Worm (Caenorhabditis elegans) whole organism, early embryonic: Measurements from ENCODE around the gene gpx-2.
A peak's percentile ranks its signal among the peaks of the same experiment; 100 is the strongest.

Experiments used
- B0310.2 ChIP-seq: sonication (generic microtip); optimal IDR thresholded peaks from 2 replicates; lab custom pipeline; 2016; ENCODE audit warnings: mild to moderate bottlenecking, missing genetic modification characterization, missing compliant biosample characterization
- F13C5.2 ChIP-seq: sonication (generic microtip); optimal IDR thresholded peaks from 2 replicates; lab custom pipeline; 2017; ENCODE audit warnings: mild to moderate bottlenecking, missing genetic modification characterization, inconsistent platforms, missing compliant biosample characterization
- aly-1 ChIP-seq: sonication (generic microtip); optimal IDR thresholded peaks from 2 replicates; lab custom pipeline; 2016; ENCODE audit warnings: missing genetic modification characterization, missing compliant biosample characterization
- ama-1 ChIP-seq: fragments of 150-350 bp; optimal IDR thresholded peaks from 2 replicates; lab custom pipeline; 2014
- ceh-13 ChIP-seq: fragments of 200-800 bp; sonication (Bioruptor generic); optimal IDR thresholded peaks from 2 replicates; lab custom pipeline; 2018; ENCODE audit warnings: mild to moderate bottlenecking, missing genetic modification characterization, missing compliant biosample characterization
- ceh-36 ChIP-seq: sonication (generic microtip); optimal IDR thresholded peaks from 2 replicates; lab custom pipeline; 2016; ENCODE audit warnings: missing genetic modification characterization, inconsistent platforms, missing compliant biosample characterization
- ets-7 ChIP-seq: sonication (generic microtip); optimal IDR thresholded peaks from 2 replicates; lab custom pipeline; 2016; ENCODE audit warnings: missing genotype, missing genetic modification characterization, missing compliant biosample characterization
- flt-1 ChIP-seq: fragments of 200-800 bp; sonication (Bioruptor generic); IDR thresholded peaks from 2 replicates; pipeline ENCODE4 v1.3.6; 2022; ENCODE audit warnings: missing genetic modification characterization, missing compliant biosample characterization
- hmbx-1 ChIP-seq: sonication (generic microtip); optimal IDR thresholded peaks from 2 replicates; lab custom pipeline; 2016; ENCODE audit warnings: mild to moderate bottlenecking, missing genetic modification characterization, missing compliant biosample characterization
- hmg-4 ChIP-seq: fragments of 200-800 bp; sonication (Bioruptor generic); optimal IDR thresholded peaks from 2 replicates; lab custom pipeline; 2018; ENCODE audit warnings: mild to moderate bottlenecking, missing genetic modification characterization, missing compliant biosample characterization
- hnd-1 ChIP-seq: sonication (generic microtip); optimal IDR thresholded peaks from 2 replicates; lab custom pipeline; 2016; ENCODE audit warnings: missing genetic modification characterization, missing compliant biosample characterization
- pes-1 ChIP-seq: fragments of 200-800 bp; sonication (Bioruptor generic); IDR thresholded peaks from 2 replicates; pipeline ENCODE4 v1.3.6; 2022; ENCODE audit warnings: missing genetic modification reagents, missing genetic modification characterization, missing compliant biosample characterization
- scrt-1 ChIP-seq: fragments of 200-800 bp; sonication (Bioruptor generic); IDR thresholded peaks from 2 replicates; pipeline ENCODE4 v1.3.6; 2022; ENCODE audit warnings: missing genetic modification characterization, missing compliant biosample characterization
- sea-1 ChIP-seq: fragments of 200-800 bp; sonication (Bioruptor generic); conservative IDR thresholded peaks from 2 replicates; pipeline ENCODE4 v1.3.6; 2022; ENCODE audit warnings: missing genetic modification characterization, missing compliant biosample characterization
- tbx-11 ChIP-seq: fragments of 200-800 bp; sonication (Bioruptor generic); IDR thresholded peaks from 2 replicates; pipeline ENCODE4 v1.3.6; 2022; ENCODE audit warnings: missing genetic modification characterization, missing compliant biosample characterization
- tbx-37 ChIP-seq: fragments of 200-800 bp; sonication (Bioruptor generic); conservative IDR thresholded peaks from 2 replicates; pipeline ENCODE4 v1.3.6; 2022; ENCODE audit warnings: missing genetic modification reagents, missing genetic modification characterization, missing compliant biosample characterization
- tra-4 ChIP-seq: sonication (generic microtip); optimal IDR thresholded peaks from 2 replicates; lab custom pipeline; 2017; ENCODE audit warnings: missing genetic modification characterization, missing compliant biosample characterization

Gene gpx-2

DNA sequence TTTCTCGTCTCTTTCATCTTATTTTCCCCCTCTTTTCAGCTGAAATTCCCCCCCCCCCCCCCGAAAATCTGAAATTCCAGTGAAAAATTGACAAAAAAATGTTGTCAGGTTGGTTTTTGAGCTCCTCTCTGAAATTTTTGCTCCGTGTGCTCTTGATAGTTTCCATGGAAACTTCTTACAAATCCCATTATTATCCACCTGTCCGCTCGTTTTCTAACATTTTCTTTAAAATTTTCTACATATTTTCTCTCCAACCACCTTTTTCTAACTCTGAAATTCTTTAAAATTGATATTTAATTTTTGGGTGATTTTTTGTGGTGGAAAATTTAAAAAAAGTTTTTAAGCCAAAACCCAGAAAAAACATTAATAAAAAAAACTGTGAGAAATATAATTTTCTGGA lies at the start of gene gpx-2:
gpx-2 (plus strand) TSS at position 99 of the 400 bp plus-strand sequence.
- TF ChIP-seq scrt-1 (GFP tag; lab: Robert Waterston, UW) = no peak
- TF ChIP-seq flt-1 (GFP tag; lab: Robert Waterston, UW) = no peak
- TF ChIP-seq tra-4 (tag; lab: Kevin White, UChicago) = no peak
- no peak for TF ChIP-seq tbx-37 (GFP tag; lab: Robert Waterston, UW)
- no peak for TF ChIP-seq ets-7 (tag; lab: Kevin White, UChicago)
- TF ChIP-seq hmg-4 (GFP tag; lab: Kevin White, UChicago) = no peak
- no peak for TF ChIP-seq hnd-1 (tag; lab: Kevin White, UChicago)
- no peak for TF ChIP-seq ama-1

DNA sequence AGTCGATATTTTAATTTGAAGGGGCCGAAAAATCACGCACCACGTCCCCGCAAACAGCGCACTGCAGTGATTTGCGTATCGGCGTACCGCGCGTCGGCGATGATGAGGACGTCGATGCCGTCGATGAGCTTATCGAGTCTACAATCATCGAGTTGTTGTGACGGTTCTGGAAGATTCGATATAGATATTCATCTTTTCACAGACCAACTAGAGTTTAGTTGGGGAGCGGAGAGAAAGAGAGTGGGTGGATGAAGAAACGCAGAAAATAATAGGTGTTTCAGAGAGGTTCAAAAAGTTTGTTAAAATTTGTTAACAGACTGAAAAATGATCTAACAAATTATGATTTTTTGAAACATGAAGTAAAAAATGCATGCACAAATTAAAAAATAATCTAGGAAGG lies 48.2 kb upstream of the gpx-2 start, which contains the start of gene nhr-61:
nhr-61 (minus strand) TSS at position 168 of the 400 bp plus-strand sequence.
- TF ChIP-seq tbx-11 (no peak), sea-1 (GFP tag; lab: Robert Waterston, UW) (no peak), hnd-1 (tag; lab: Kevin White, UChicago) (no peak), hmg-4 (GFP tag; lab: Kevin White, UChicago) (no peak), pes-1 (GFP tag; lab: Robert Waterston, UW) (no peak), tbx-37 (GFP tag; lab: Robert Waterston, UW) (no peak), aly-1 (tag; lab: Kevin White, UChicago) (no peak), flt-1 (GFP tag; lab: Robert Waterston, UW) (no peak), B0310.2 (tag; lab: Kevin White, UChicago) (no peak), tra-4 (tag; lab: Kevin White, UChicago) (no peak), ets-7 (tag; lab: Kevin White, UChicago) (no peak), ceh-13 (no peak), F13C5.2 (no peak), ceh-36 (tag; lab: Kevin White, UChicago) (no peak)

DNA sequence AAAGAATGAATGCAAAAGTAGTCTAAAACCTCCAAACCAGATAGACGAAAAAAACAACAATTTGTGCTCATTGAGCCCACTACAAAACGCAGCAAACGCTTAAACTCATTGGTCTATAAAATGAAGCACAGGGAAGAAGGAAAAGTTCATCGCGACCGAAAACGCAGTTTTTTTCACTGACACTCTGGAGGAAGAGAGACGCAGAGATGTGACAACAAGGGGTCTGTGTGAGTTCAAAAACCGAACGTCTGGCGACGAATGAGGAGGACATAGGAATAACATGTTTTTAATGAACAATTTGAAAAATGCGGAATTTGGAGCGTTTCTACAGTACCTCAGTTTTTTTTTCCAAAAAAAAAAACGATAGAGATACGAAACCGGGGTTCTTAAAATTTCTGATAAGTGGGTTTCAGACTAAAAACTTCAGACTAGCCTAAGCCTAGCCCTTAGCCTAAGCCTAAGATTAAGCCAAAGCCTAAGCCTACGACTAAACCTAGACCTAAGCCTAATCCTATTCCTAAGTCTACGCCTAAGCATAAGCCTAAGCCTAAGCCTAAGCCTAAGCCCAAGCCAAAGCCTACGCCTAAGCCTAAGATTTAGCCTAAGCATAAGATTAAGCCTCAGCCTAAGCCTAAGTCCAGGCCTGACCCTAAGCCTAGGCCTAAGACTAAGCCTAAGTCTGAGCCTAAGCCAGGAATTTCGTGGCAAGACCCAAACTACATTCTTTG lies 47.1 kb upstream of the gpx-2 start:
- TF ChIP-seq ets-7 (tag; lab: Kevin White, UChicago) (no peak), ceh-36 (tag; lab: Kevin White, UChicago) (peak; percentile 87)

DNA sequence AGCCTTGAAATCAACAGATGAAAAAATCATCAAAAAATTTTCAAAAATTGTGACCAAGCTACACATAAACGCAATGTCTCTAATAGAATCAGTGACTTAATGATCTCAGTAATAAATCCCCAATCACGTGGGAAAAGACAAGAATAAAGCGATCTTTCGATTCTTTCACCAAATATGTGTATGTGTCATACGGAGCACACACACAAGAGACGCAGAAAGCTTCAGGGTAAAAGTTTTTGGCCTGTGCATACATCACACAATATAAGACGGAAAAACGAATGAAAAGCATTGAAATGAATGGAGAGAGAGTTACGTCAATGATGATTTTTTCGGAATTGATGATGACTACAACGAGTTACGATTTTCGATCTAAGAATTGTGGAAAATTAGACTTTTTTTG lies 46.1 kb upstream of the gpx-2 start:
- TF ChIP-seq hnd-1 (tag; lab: Kevin White, UChicago) = no peak

DNA sequence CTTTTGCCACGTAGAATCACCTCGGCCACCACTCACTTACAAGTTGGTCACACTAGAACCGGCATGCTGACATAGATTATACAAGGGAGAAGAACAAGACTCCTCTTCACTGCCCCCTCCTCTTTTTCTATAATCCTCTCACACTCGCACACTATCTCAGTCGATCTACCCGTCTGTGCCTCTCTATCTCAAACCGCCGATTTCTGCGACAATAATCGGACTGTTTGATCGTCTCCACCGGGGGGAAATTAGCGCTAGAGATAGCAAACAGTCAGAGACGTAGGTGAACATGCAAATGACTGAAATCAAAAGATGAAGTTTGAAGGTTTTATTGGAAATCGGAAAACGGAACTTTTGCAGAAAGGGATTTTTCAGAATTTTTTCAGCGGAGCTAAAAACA lies 44.1 kb upstream of the gpx-2 start:
- TF ChIP-seq aly-1 (tag; lab: Kevin White, UChicago) = no peak
- no peak for TF ChIP-seq pes-1 (GFP tag; lab: Robert Waterston, UW)
- TF ChIP-seq ceh-36 (tag; lab: Kevin White, UChicago) = no peak
- no peak for TF ChIP-seq flt-1 (GFP tag; lab: Robert Waterston, UW)
- no peak for TF ChIP-seq F13C5.2
- no peak for TF ChIP-seq tbx-11
- no peak for TF ChIP-seq tbx-37 (GFP tag; lab: Robert Waterston, UW)
- TF ChIP-seq scrt-1 (GFP tag; lab: Robert Waterston, UW) = no peak
- TF ChIP-seq ets-7 (tag; lab: Kevin White, UChicago) = no peak
- TF ChIP-seq hmg-4 (GFP tag; lab: Kevin White, UChicago) = no peak
- TF ChIP-seq B0310.2 (tag; lab: Kevin White, UChicago) = no peak
- no peak for TF ChIP-seq ama-1
- TF ChIP-seq sea-1 (GFP tag; lab: Robert Waterston, UW) = no peak
- no peak for TF ChIP-seq tra-4 (tag; lab: Kevin White, UChicago)
- TF ChIP-seq hnd-1 (tag; lab: Kevin White, UChicago) = no peak
- no peak for TF ChIP-seq hmbx-1
- TF ChIP-seq ceh-13 = no peak

DNA sequence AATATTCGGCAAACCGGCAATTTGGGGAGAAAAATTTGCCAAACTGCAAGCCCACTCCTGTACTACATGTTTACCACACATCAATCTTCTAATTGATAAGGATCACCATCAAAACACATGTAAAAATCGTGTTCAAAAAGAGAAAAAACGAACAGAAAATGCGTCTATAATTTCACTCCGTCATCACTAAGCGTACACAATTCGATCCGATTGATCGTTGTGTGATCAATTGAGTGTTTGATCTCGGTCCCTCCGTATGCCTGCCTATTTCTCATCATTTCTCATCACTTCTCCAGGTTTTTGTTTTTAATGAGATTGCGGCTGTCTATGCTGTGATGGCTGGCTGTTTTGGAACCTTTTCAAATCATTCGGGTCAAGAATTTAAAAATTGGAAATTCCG lies 41.2 kb upstream of the gpx-2 start:
- TF ChIP-seq hnd-1 (tag; lab: Kevin White, UChicago) = no peak
- TF ChIP-seq ama-1 = no peak
- TF ChIP-seq sea-1 (GFP tag; lab: Robert Waterston, UW) = no peak
- TF ChIP-seq ceh-36 (tag; lab: Kevin White, UChicago) = no peak
- TF ChIP-seq pes-1 (GFP tag; lab: Robert Waterston, UW) = no peak
- no peak for TF ChIP-seq tra-4 (tag; lab: Kevin White, UChicago)
- TF ChIP-seq flt-1 (GFP tag; lab: Robert Waterston, UW) = no peak
- no peak for TF ChIP-seq tbx-37 (GFP tag; lab: Robert Waterston, UW)
- no peak for TF ChIP-seq ets-7 (tag; lab: Kevin White, UChicago)
- no peak for TF ChIP-seq hmbx-1
- no peak for TF ChIP-seq aly-1 (tag; lab: Kevin White, UChicago)
- no peak for TF ChIP-seq hmg-4 (GFP tag; lab: Kevin White, UChicago)
- no peak for TF ChIP-seq tbx-11
- TF ChIP-seq ceh-13 = no peak
- no peak for TF ChIP-seq F13C5.2

DNA sequence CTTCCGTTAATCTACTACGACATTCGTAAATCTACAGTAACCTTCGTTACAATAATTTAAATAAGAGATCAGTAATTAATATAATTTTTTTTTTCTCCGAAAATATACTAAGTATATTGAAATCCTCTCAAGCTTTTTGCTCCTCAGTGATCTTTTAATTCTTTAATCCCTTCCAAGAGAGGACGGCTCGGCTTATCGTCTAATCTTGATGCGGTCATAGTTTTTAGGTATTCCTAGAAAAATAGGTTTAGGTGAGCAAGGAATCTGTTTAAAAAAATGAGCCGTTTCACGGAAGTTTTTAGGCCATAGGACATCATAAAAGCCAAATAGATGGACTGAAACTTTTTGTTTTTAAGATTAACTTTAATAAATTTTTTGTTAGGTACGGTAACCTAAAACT lies 34.5 kb upstream of the gpx-2 start:
- no peak for TF ChIP-seq ceh-13
- no peak for TF ChIP-seq scrt-1 (GFP tag; lab: Robert Waterston, UW)
- peak; percentile 6 for TF ChIP-seq ceh-36 (tag; lab: Kevin White, UChicago)

DNA sequence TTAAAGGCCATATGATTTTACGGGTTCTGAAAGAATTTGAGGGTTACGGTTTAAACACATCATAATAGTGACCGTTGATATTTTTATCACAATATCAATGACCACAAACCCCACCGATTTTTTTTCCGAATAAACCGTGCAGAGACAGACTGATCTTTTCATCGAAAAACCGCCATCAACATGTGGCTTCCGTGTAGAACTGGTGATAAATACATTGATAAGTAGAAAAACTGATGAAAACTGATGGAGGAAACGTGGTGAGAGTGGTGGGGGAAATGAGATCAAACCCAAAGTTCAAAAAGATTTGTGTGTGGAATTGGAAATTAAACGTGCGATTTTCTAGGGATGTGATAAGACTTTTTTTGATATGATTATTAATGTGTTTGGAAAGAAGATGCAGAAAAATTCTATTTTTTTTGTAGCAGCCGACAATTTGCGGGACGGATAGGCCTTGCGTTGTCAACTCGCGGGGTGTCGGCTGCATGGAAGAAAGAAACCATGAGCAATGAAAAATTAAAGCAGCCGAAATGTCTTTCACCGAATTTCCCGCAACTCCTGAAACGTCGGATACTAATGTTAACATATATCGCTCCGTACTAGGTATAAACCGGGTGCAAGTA lies 27.9 kb upstream of the gpx-2 start:
- no peak for TF ChIP-seq B0310.2 (tag; lab: Kevin White, UChicago)
- no peak for TF ChIP-seq flt-1 (GFP tag; lab: Robert Waterston, UW)
- TF ChIP-seq ceh-36 (tag; lab: Kevin White, UChicago) = no peak
- no peak for TF ChIP-seq aly-1 (tag; lab: Kevin White, UChicago)
- no peak for TF ChIP-seq scrt-1 (GFP tag; lab: Robert Waterston, UW)
- no peak for TF ChIP-seq ama-1
- no peak for TF ChIP-seq hmbx-1
- no peak for TF ChIP-seq tbx-11
- TF ChIP-seq ceh-13 = no peak
- no peak for TF ChIP-seq tra-4 (tag; lab: Kevin White, UChicago)
- no peak for TF ChIP-seq hmg-4 (GFP tag; lab: Kevin White, UChicago)
- no peak for TF ChIP-seq tbx-37 (GFP tag; lab: Robert Waterston, UW)
